Fruit fly (Drosophila melanogaster): Measurements from ENCODE around the gene klar.

dm6 chr3L:530813-531212 lies 9.6 kb downstream of the klar start:
- TF ChIP-seq acj6 (GFP tag; optimal IDR thresholded peaks at IDR 0.05) (no peak), vri (GFP tag; optimal IDR thresholded peaks at IDR 0.05) (no peak), Eip93F (GFP tag; optimal IDR thresholded peaks at IDR 0.05) (no peak), CG6276 (GFP tag; optimal IDR thresholded peaks at IDR 0.05) (no peak), achi (GFP tag; optimal IDR thresholded peaks at IDR 0.05) (no peak), Sox102F (GFP tag; optimal IDR thresholded peaks at IDR 0.05) (no peak), Hr4 (GFP tag; optimal IDR thresholded peaks at IDR 0.05) (no peak), topi (GFP tag; optimal IDR thresholded peaks at IDR 0.05) (no peak), CG34406 (GFP tag; optimal IDR thresholded peaks at IDR 0.05) (no peak), CG16779 (tag; optimal IDR thresholded peaks at IDR 0.05) (no peak), CG9139 (GFP tag; optimal IDR thresholded peaks at IDR 0.05) (no peak), OdsH (GFP tag; optimal IDR thresholded peaks at IDR 0.05) (no peak)

All from whole organism, prepupa.